Fruit fly (Drosophila melanogaster) whole organism, embryonic: ENCODE data around the gene CG14332.

Experiments used
- CG10366 ChIP-seq: fragments of 200-800 bp; sonication (Bioruptor generic); IDR thresholded peaks from 2 replicates; pipeline ENCODE4 v1.3.6; 2022; ENCODE audit warnings: missing biosample characterization, missing genetic modification characterization
- CG10565 ChIP-seq: fragments of 200-800 bp; sonication (Bioruptor generic); optimal IDR thresholded peaks from 3 replicates; lab custom pipeline; 2016; ENCODE audit warnings: missing biosample characterization, mild to moderate bottlenecking, missing genetic modification characterization
- CG11085 ChIP-seq: fragments of 200-800 bp; sonication (Bioruptor generic); IDR thresholded peaks from 2 replicates; pipeline ENCODE4 v1.3.6; 2022; ENCODE audit warnings: missing biosample characterization, missing genetic modification characterization
- CG12769 ChIP-seq: fragments of 200-800 bp; sonication (Bioruptor generic); optimal IDR thresholded peaks from 2 replicates; lab custom pipeline; 2019; ENCODE audit warnings: missing biosample characterization, mild to moderate bottlenecking, missing genetic modification characterization, moderate library complexity
- CG14441 ChIP-seq: fragments of 200-800 bp; sonication (Bioruptor generic); IDR thresholded peaks from 2 replicates; pipeline ENCODE4 v1.3.6; 2022; ENCODE audit warnings: missing biosample characterization, missing genetic modification characterization
- CG14860 ChIP-seq: fragments of 200-800 bp; sonication (Bioruptor generic); IDR thresholded peaks from 3 replicates; pipeline ENCODE4 v1.3.6; 2022; ENCODE audit warnings: missing biosample characterization, missing genetic modification characterization; ENCODE audit not compliant: partially characterized antibody
- CG16863 ChIP-seq: fragments of 200-800 bp; sonication (Bioruptor generic); optimal IDR thresholded peaks from 3 replicates; lab custom pipeline; 2016; ENCODE audit warnings: missing biosample characterization, missing genetic modification characterization
- CG2120 ChIP-seq: fragments of 200-800 bp; sonication (Bioruptor generic); optimal IDR thresholded peaks from 3 replicates; lab custom pipeline; 2016; ENCODE audit warnings: missing biosample characterization, missing genetic modification characterization
- CG2129 ChIP-seq: fragments of 200-800 bp; sonication (Bioruptor generic); IDR thresholded peaks from 2 replicates; pipeline ENCODE4 v1.3.6; 2022; ENCODE audit warnings: missing biosample characterization, missing genetic modification characterization; ENCODE audit not compliant: partially characterized antibody
- CG3065 ChIP-seq: fragments of 200-800 bp; sonication (Bioruptor generic); optimal IDR thresholded peaks from 2 replicates; lab custom pipeline; 2016; ENCODE audit warnings: missing biosample characterization, missing genetic modification characterization
- CG31441 ChIP-seq: fragments of 200-800 bp; sonication (Bioruptor generic); IDR thresholded peaks from 2 replicates; pipeline ENCODE4 v1.3.6; 2022; ENCODE audit warnings: missing biosample characterization, missing genetic modification characterization
- CG32772 ChIP-seq: fragments of 200-800 bp; sonication (Bioruptor generic); IDR thresholded peaks from 2 replicates; pipeline ENCODE4 v1.3.6; 2022; ENCODE audit warnings: missing biosample characterization, missing genetic modification characterization
- CG33557 ChIP-seq: fragments of 200-800 bp; sonication (Bioruptor generic); optimal IDR thresholded peaks from 2 replicates; lab custom pipeline; 2019; ENCODE audit warnings: missing biosample characterization, mild to moderate bottlenecking, missing genetic modification characterization, moderate library complexity
- CG4424 ChIP-seq: fragments of 200-800 bp; sonication (Bioruptor generic); optimal IDR thresholded peaks from 3 replicates; lab custom pipeline; 2016; ENCODE audit warnings: missing biosample characterization, missing genetic modification characterization
- CG4730 ChIP-seq: fragments of 200-800 bp; sonication (Bioruptor generic); IDR thresholded peaks from 2 replicates; pipeline ENCODE4 v1.3.6; 2022; ENCODE audit warnings: missing biosample characterization, missing genetic modification characterization
- CG7556 ChIP-seq: fragments of 200-800 bp; sonication (Bioruptor generic); optimal IDR thresholded peaks from 2 replicates; lab custom pipeline; 2017; ENCODE audit warnings: missing biosample characterization, mild to moderate bottlenecking, missing genetic modification characterization
- CG7963 ChIP-seq: fragments of 200-800 bp; sonication (Bioruptor generic); IDR thresholded peaks from 3 replicates; pipeline ENCODE4 v1.3.6; 2022; ENCODE audit warnings: missing biosample characterization, missing genetic modification characterization; ENCODE audit not compliant: partially characterized antibody
- Camta ChIP-seq: fragments of 200-800 bp; sonication (Bioruptor generic); optimal IDR thresholded peaks from 2 replicates; lab custom pipeline; 2016; ENCODE audit warnings: missing biosample characterization, missing genetic modification characterization
- CrebB ChIP-seq: fragments of 200-800 bp; sonication (Bioruptor generic); optimal IDR thresholded peaks from 3 replicates; lab custom pipeline; 2018; ENCODE audit warnings: missing biosample characterization, mild to moderate bottlenecking, missing genetic modification characterization
- Ets65A ChIP-seq: fragments of 200-800 bp; sonication (Bioruptor generic); peaks from one replicate; lab custom pipeline; 2016; ENCODE audit warnings: missing biosample characterization, missing genetic modification characterization
- Ets97D ChIP-seq: fragments of 200-800 bp; sonication (Bioruptor generic); optimal IDR thresholded peaks from 3 replicates; lab custom pipeline; 2016; ENCODE audit warnings: missing biosample characterization, missing genetic modification characterization
- GATAe ChIP-seq: fragments of 200-800 bp; sonication (Bioruptor generic); conservative IDR thresholded peaks from 2 replicates; pipeline ENCODE4 v1.3.6; 2022; ENCODE audit warnings: missing biosample characterization, missing genetic modification characterization
- Lpt ChIP-seq: fragments of >200 bp; optimal IDR thresholded peaks from 2 replicates; lab custom pipeline; 2018; ENCODE audit warnings: missing biosample characterization, missing genetic modification characterization
- Mes4 ChIP-seq: fragments of 200-800 bp; sonication (Bioruptor generic); optimal IDR thresholded peaks from 2 replicates; lab custom pipeline; 2016; ENCODE audit warnings: missing biosample characterization, missing genetic modification characterization
- Mrtf ChIP-seq: fragments of 200-800 bp; sonication (Bioruptor generic); IDR thresholded peaks from 3 replicates; pipeline ENCODE4 v1.3.6; 2022; ENCODE audit warnings: missing biosample characterization, missing genetic modification characterization
- PHDP ChIP-seq: fragments of 200-800 bp; sonication (Bioruptor generic); optimal IDR thresholded peaks from 3 replicates; lab custom pipeline; 2018; ENCODE audit warnings: missing biosample characterization, mild to moderate bottlenecking, missing genetic modification characterization, moderate library complexity
- ab ChIP-seq: fragments of 200-800 bp; sonication (Bioruptor generic); optimal IDR thresholded peaks from 2 replicates; lab custom pipeline; 2016; ENCODE audit warnings: missing biosample characterization, missing genetic modification characterization
- ato ChIP-seq: fragments of 200-800 bp; sonication (Bioruptor generic); IDR thresholded peaks from 2 replicates; pipeline ENCODE4 v1.3.6; 2022; ENCODE audit warnings: missing biosample characterization, missing genetic modification characterization; ENCODE audit not compliant: partially characterized antibody
- bbx ChIP-seq: fragments of 200-800 bp; sonication (Bioruptor generic); IDR thresholded peaks from 2 replicates; pipeline ENCODE4 v1.3.6; 2022; ENCODE audit warnings: missing biosample characterization, missing genetic modification characterization; ENCODE audit not compliant: partially characterized antibody
- bcd ChIP-seq: fragments of 200-800 bp; sonication (Bioruptor generic); optimal IDR thresholded peaks from 2 replicates; lab custom pipeline; 2017; ENCODE audit warnings: missing biosample characterization, mild to moderate bottlenecking, missing genetic modification characterization
- bowl ChIP-seq: fragments of 200-800 bp; sonication (Bioruptor generic); IDR thresholded peaks from 2 replicates; pipeline ENCODE4 v1.3.6; 2022; ENCODE audit warnings: missing biosample characterization, missing genetic modification characterization
- chinmo ChIP-seq: fragments of 200-800 bp; sonication (Bioruptor generic); IDR thresholded peaks from 4 replicates; pipeline ENCODE4 v1.3.6; 2022; ENCODE audit warnings: missing biosample characterization, missing genetic modification characterization; ENCODE audit not compliant: partially characterized antibody
- en ChIP-seq: fragments of 200-800 bp; sonication (Bioruptor generic); optimal IDR thresholded peaks from 2 replicates; lab custom pipeline; 2016; ENCODE audit warnings: missing biosample characterization, missing genetic modification characterization
- ewg ChIP-seq: fragments of 200-800 bp; sonication (Bioruptor generic); optimal IDR thresholded peaks from 3 replicates; lab custom pipeline; 2017; ENCODE audit warnings: mild to moderate bottlenecking, missing biosample characterization, missing genetic modification reagents, missing genetic modification characterization
- exex ChIP-seq: fragments of 200-800 bp; sonication (Bioruptor generic); optimal IDR thresholded peaks from 4 replicates; lab custom pipeline; 2018; ENCODE audit warnings: missing biosample characterization, mild to moderate bottlenecking, missing genetic modification characterization, moderate library complexity
- gfzf ChIP-seq: fragments of 200-800 bp; sonication (Bioruptor generic); optimal IDR thresholded peaks from 2 replicates; lab custom pipeline; 2016; ENCODE audit warnings: missing biosample characterization, mild to moderate bottlenecking, missing genetic modification characterization, moderate library complexity
- her ChIP-seq: fragments of 200-800 bp; sonication (Bioruptor generic); optimal IDR thresholded peaks from 2 replicates; lab custom pipeline; 2016; ENCODE audit warnings: missing biosample characterization, missing genetic modification characterization
- hkb ChIP-seq, 2 experiments: fragments of 200-800 bp in 1 of 2; fragments of >200 bp in 1 of 2; sonication (Bioruptor generic) in 1 of 2; IDR thresholded peaks in 1 of 2; optimal IDR thresholded peaks in 1 of 2; 2 replicates each; pipeline versions ENCODE4 v1.3.6 to Lab custom; 2017 to 2022; ENCODE audit warnings: missing biosample characterization in 1 of 2, missing genetic modification characterization in 1 of 2
- kah ChIP-seq: fragments of 200-800 bp; sonication (Bioruptor generic); optimal IDR thresholded peaks from 2 replicates; lab custom pipeline; 2018; ENCODE audit warnings: missing biosample characterization, mild to moderate bottlenecking, missing genetic modification characterization
- kay ChIP-seq: fragments of 200-800 bp; sonication (Bioruptor generic); optimal IDR thresholded peaks from 2 replicates; lab custom pipeline; 2016; ENCODE audit warnings: missing biosample characterization, missing genetic modification characterization
- ken ChIP-seq: fragments of 200-800 bp; sonication (Bioruptor generic); IDR thresholded peaks from 3 replicates; pipeline ENCODE4 v1.3.6; 2022; ENCODE audit warnings: missing biosample characterization, missing genetic modification characterization
- schlank ChIP-seq: fragments of 200-800 bp; sonication (Bioruptor generic); optimal IDR thresholded peaks from 2 replicates; lab custom pipeline; 2018; ENCODE audit warnings: missing biosample characterization, mild to moderate bottlenecking, missing genetic modification characterization
- sim ChIP-seq: fragments of 200-800 bp; sonication (Bioruptor generic); IDR thresholded peaks from 2 replicates; pipeline ENCODE4 v1.3.6; 2022; ENCODE audit warnings: missing biosample characterization, missing genetic modification characterization
- slp2 ChIP-seq: fragments of 200-800 bp; sonication (Bioruptor generic); optimal IDR thresholded peaks from 2 replicates; lab custom pipeline; 2016; ENCODE audit warnings: missing biosample characterization, missing genetic modification characterization
- sqz ChIP-seq: fragments of 200-800 bp; sonication (Bioruptor generic); optimal IDR thresholded peaks from 3 replicates; lab custom pipeline; 2018; ENCODE audit warnings: missing biosample characterization, mild to moderate bottlenecking, missing genetic modification characterization
- tap ChIP-seq: fragments of 200-800 bp; optimal IDR thresholded peaks from 3 replicates; lab custom pipeline; 2019; ENCODE audit warnings: missing biosample characterization, mild to moderate bottlenecking, missing genetic modification characterization, moderate library complexity
- tll ChIP-seq, 2 experiments: fragments of 200-800 bp in 1 of 2; fragments of >200 bp in 1 of 2; sonication (Bioruptor generic) in 1 of 2; optimal IDR thresholded peaks; 2 replicates each; lab custom pipeline; 2017 to 2019; ENCODE audit warnings: missing biosample characterization in 2 of 2, missing genetic modification characterization in 2 of 2, mild to moderate bottlenecking in 1 of 2, moderate library complexity in 1 of 2
- tna ChIP-seq: fragments of 200-800 bp; sonication (Bioruptor generic); IDR thresholded peaks from 2 replicates; pipeline ENCODE4 v1.3.6; 2022; ENCODE audit warnings: missing biosample characterization, missing genetic modification characterization; ENCODE audit not compliant: partially characterized antibody
- trh ChIP-seq: fragments of 200-800 bp; sonication (Bioruptor generic); optimal IDR thresholded peaks from 2 replicates; lab custom pipeline; 2016; ENCODE audit warnings: missing biosample characterization, missing genetic modification characterization
- wor ChIP-seq: fragments of 200-800 bp; sonication (Bioruptor generic); IDR thresholded peaks from 2 replicates; pipeline ENCODE4 v1.3.6; 2022; ENCODE audit warnings: missing biosample characterization, missing genetic modification characterization

The CG14332 gene

dm6 chr3R:17402434-17402833 is 19.6 kb downstream of the CG14332 start, which contains the start of gene Sur-8 (continued):
- TF ChIP-seq CG7963 (GFP tag; lab: Robert Waterston, UW) (no peak), CG31441 (GFP tag; lab: Robert Waterston, UW) (peak; percentile 20; the same call in 1 of the 2 replicates), tna (GFP tag; lab: Robert Waterston, UW) (0 out of 2 replicates have a peak, but pooled peaks have one; percentile 20), sqz (no peak), CG16863 (GFP tag; lab: Kevin White, UChicago) (peak; percentile 65), Lpt (GFP tag; lab: Kevin White, UChicago) (no peak), CG10565 (no peak), CG12769 (tag; lab: Kevin White, UChicago) (peak; percentile 64), CG14860 (GFP tag; lab: Robert Waterston, UW) (no peak), slp2 (GFP tag; lab: Kevin White, UChicago) (peak; percentile 44), CG2129 (GFP tag; lab: Robert Waterston, UW) (no peak), kah (GFP tag; lab: Kevin White, UChicago) (no peak), bbx (GFP tag; lab: Robert Waterston, UW) (no peak), gfzf (GFP tag; lab: Kevin White, UChicago) (no peak), CrebB (tag; lab: Kevin White, UChicago) (no peak), her (GFP tag; lab: Kevin White, UChicago) (peak; percentile 65), CG14441 (GFP tag; lab: Robert Waterston, UW) (peak; percentile 73), bowl (0 out of 2 replicates have a peak, but pooled peaks have one; percentile 5), ewg (GFP tag; lab: Kevin White, UChicago) (peak; percentile 99), ato (GFP tag; lab: Robert Waterston, UW) (no peak), hkb (optimal IDR thresholded peaks at IDR 0.05; lab: Kevin White, UChicago) (no peak), hkb (GFP tag; IDR thresholded peaks at IDR 0.05; lab: Robert Waterston, UW) (peak; percentile 56; the same call in 1 of the 2 replicates), Ets65A (peak; percentile 92), CG33557 (GFP tag; lab: Kevin White, UChicago) (no peak), CG2120 (GFP tag; lab: Kevin White, UChicago) (peak; percentile 64), en (GFP tag; lab: Kevin White, UChicago) (peak; percentile 33), exex (tag; lab: Kevin White, UChicago) (no peak), sim (0 out of 2 replicates have a peak, but pooled peaks have one; percentile 31), schlank (no peak), kay (GFP tag; lab: Kevin White, UChicago) (no peak), Ets97D (GFP tag; lab: Kevin White, UChicago) (peak; percentile 45), tap (tag; lab: Kevin White, UChicago) (peak; percentile 23), chinmo (GFP tag; lab: Robert Waterston, UW) (0 out of 4 replicates have a peak, but pooled peaks have one; percentile 26), GATAe (GFP tag; lab: Robert Waterston, UW) (0 out of 2 replicates have a peak, but pooled peaks have one; percentile 27), CG32772 (GFP tag; lab: Robert Waterston, UW) (peak; percentile 29; the same call in 1 of the 2 replicates), trh (GFP tag; lab: Kevin White, UChicago) (no peak), Camta (GFP tag; lab: Kevin White, UChicago) (peak; percentile 45), CG11085 (GFP tag; lab: Robert Waterston, UW) (peak; percentile 66), CG4730 (GFP tag; lab: Robert Waterston, UW) (peak; percentile 71), CG4424 (GFP tag; lab: Kevin White, UChicago) (peak; percentile 58), CG7556 (GFP tag; lab: Kevin White, UChicago) (no peak), Mrtf (GFP tag; lab: Robert Waterston, UW) (peak; percentile 83), bcd (peak; percentile 60), ken (peak; percentile 83), tll (GFP tag; optimal IDR thresholded peaks at IDR 0.05; lab: Kevin White, UChicago) (no peak), CG3065 (GFP tag; lab: Kevin White, UChicago) (no peak), PHDP (peak; percentile 55), wor (GFP tag; lab: Robert Waterston, UW) (peak; percentile 29), ab (GFP tag; lab: Kevin White, UChicago) (no peak), CG10366 (peak; percentile 68), Mes4 (GFP tag; lab: Kevin White, UChicago) (peak; percentile 36)
